Fruit fly (Drosophila melanogaster) ovary, adult (tissue): ENCODE results near the gene CG13877.

Experiments
- CG17801 ChIP-seq: fragments of 200-800 bp; optimal IDR thresholded peaks from 2 replicates; lab custom pipeline; 2019; ENCODE audit warnings: missing biosample characterization, mild to moderate bottlenecking, missing genetic modification characterization, moderate library complexity; ENCODE audit not compliant: partially characterized antibody

Gene CG13877

dm6 chr3L:217480-218118 lies at the start of gene CG13877:
Gene CG13877 (plus strand): TSS chr3L:218068.
- no peak for TF ChIP-seq CG17801 (GFP tag; lab: Kevin White, UChicago)

dm6 chr3L:171729-172128 lies 46.1 kb upstream of the CG13877 start:
- TF ChIP-seq CG17801 (GFP tag; lab: Kevin White, UChicago) = no peak

dm6 chr3L:174501-174900 lies 43.4 kb upstream of the CG13877 start:
- no peak for TF ChIP-seq CG17801 (GFP tag; lab: Kevin White, UChicago)

dm6 chr3L:175949-176348 lies 41.9 kb upstream of the CG13877 start, which contains the start of gene CG7049:
Gene CG7049 (minus strand): TSS chr3L:176228.
- TF ChIP-seq CG17801 (GFP tag; lab: Kevin White, UChicago) = peak; percentile 43

dm6 chr3L:177938-178337 lies 39.9 kb upstream of the CG13877 start:
- TF ChIP-seq CG17801 (GFP tag; lab: Kevin White, UChicago) = no peak

- no peak for TF ChIP-seq CG17801 (GFP tag; lab: Kevin White, UChicago)
Observed at dm6 chr3L:178445-178844, 39.4 kb upstream of the CG13877 start.

dm6 chr3L:178913-179488 lies 38.9 kb upstream of the CG13877 start, which contains the start of gene Vdup1:
Gene Vdup1 (minus strand): TSS chr3L:178963.
- TF ChIP-seq CG17801 (GFP tag; lab: Kevin White, UChicago) = no peak

- no peak for TF ChIP-seq CG17801 (GFP tag; lab: Kevin White, UChicago)
Observed at dm6 chr3L:179490-180261, 38.2 kb upstream of the CG13877 start, which contains the start of gene CG13875. Gene CG13875 (plus strand): TSS chr3L:179923.

- peak; percentile 16 for TF ChIP-seq CG17801 (GFP tag; lab: Kevin White, UChicago)
Observed at dm6 chr3L:180262-180543, 37.7 kb upstream of the CG13877 start.

- TF ChIP-seq CG17801 (GFP tag; lab: Kevin White, UChicago) = peak; percentile 87
Observed at dm6 chr3L:184251-184650, 33.6 kb upstream of the CG13877 start, which contains the start of the genes CG34140, Mkp and Mtch. Gene CG34140 (minus strand): TSS chr3L:184424. Gene Mkp (minus strand): TSS chr3L:184540. Gene Mtch (plus strand): TSS chr3L:184626.

dm6 chr3L:199050-199745 lies 18.7 kb upstream of the CG13877 start:
- TF ChIP-seq CG17801 (GFP tag; lab: Kevin White, UChicago) = no peak

- peak; percentile 76 for TF ChIP-seq CG17801 (GFP tag; lab: Kevin White, UChicago)
Observed at dm6 chr3L:199754-200596, 17.9 kb upstream of the CG13877 start, which contains the start of the genes rno and mri. Gene rno (minus strand): TSS chr3L:199762. Gene mri (plus strand): TSS chr3L:200174.

dm6 chr3L:203536-204135 lies 14.2 kb upstream of the CG13877 start, which contains the start of gene NitFhit:
Gene NitFhit (plus strand): TSS chr3L:203730.
- TF ChIP-seq CG17801 (GFP tag; lab: Kevin White, UChicago) = no peak
